Fruit fly (Drosophila melanogaster) whole organism, pupa: ENCODE results near the gene HisCl1.

Experiments used
- CG10348 ChIP-seq: fragments of 200-800 bp; sonication (Bioruptor generic); IDR thresholded peaks from 2 replicates; pipeline ENCODE4 v1.3.6; 2022; ENCODE audit warnings: missing biosample characterization, missing genetic modification characterization
- CG12605 ChIP-seq: fragments of 200-800 bp; sonication (Bioruptor generic); IDR thresholded peaks from 2 replicates; pipeline ENCODE4 v1.3.6; 2022; ENCODE audit warnings: missing biosample characterization, missing genetic modification characterization
- CG13204 ChIP-seq: fragments of 200-800 bp; sonication (Bioruptor generic); optimal IDR thresholded peaks from 2 replicates; lab custom pipeline; 2018; ENCODE audit warnings: missing biosample characterization, mild to moderate bottlenecking, missing genetic modification characterization, moderate library complexity
- CG14655 ChIP-seq: fragments of 200-800 bp; sonication (Bioruptor generic); optimal IDR thresholded peaks from 3 replicates; lab custom pipeline; 2017; ENCODE audit warnings: mild to moderate bottlenecking, missing biosample characterization, missing genetic modification reagents, missing genetic modification characterization
- CG15710 ChIP-seq: fragments of 200-800 bp; sonication (Bioruptor generic); optimal IDR thresholded peaks from 2 replicates; lab custom pipeline; 2018; ENCODE audit warnings: missing biosample characterization, mild to moderate bottlenecking, missing genetic modification characterization, moderate library complexity
- CG17806 ChIP-seq: fragments of 200-800 bp; sonication (Bioruptor generic); optimal IDR thresholded peaks from 2 replicates; lab custom pipeline; 2018; ENCODE audit warnings: missing biosample characterization, mild to moderate bottlenecking, missing genetic modification characterization, moderate library complexity
- CG32121 ChIP-seq: fragments of 200-800 bp; sonication (Bioruptor generic); IDR thresholded peaks from 2 replicates; pipeline ENCODE4 v1.3.6; 2022; ENCODE audit warnings: missing biosample characterization, missing genetic modification characterization
- CG34367 ChIP-seq: fragments of 200-800 bp; sonication (Bioruptor generic); optimal IDR thresholded peaks from 2 replicates; lab custom pipeline; 2018; ENCODE audit warnings: missing biosample characterization, mild to moderate bottlenecking, missing genetic modification characterization
- CG4496 ChIP-seq: fragments of 200-800 bp; sonication (Bioruptor generic); IDR thresholded peaks from 3 replicates; pipeline ENCODE4 v1.3.6; 2022; ENCODE audit warnings: missing biosample characterization, missing genetic modification characterization
- CG8159 ChIP-seq: fragments of 200-800 bp; sonication (Bioruptor generic); optimal IDR thresholded peaks from 3 replicates; lab custom pipeline; 2018; ENCODE audit warnings: missing biosample characterization, mild to moderate bottlenecking, missing genetic modification characterization, moderate library complexity
- CG8301 ChIP-seq: fragments of 200-800 bp; sonication (Bioruptor generic); optimal IDR thresholded peaks from 2 replicates; lab custom pipeline; 2018; ENCODE audit warnings: missing biosample characterization, mild to moderate bottlenecking, missing genetic modification characterization
- CG9948 ChIP-seq: fragments of 200-800 bp; sonication (Bioruptor generic); optimal IDR thresholded peaks from 2 replicates; lab custom pipeline; 2018; ENCODE audit warnings: missing biosample characterization, mild to moderate bottlenecking, missing genetic modification characterization, moderate library complexity
- D1 ChIP-seq: fragments of 200-800 bp; sonication (Bioruptor generic); optimal IDR thresholded peaks from 2 replicates; lab custom pipeline; 2018; ENCODE audit warnings: missing biosample characterization, mild to moderate bottlenecking, missing genetic modification characterization, moderate library complexity
- EcR ChIP-seq: fragments of 200-800 bp; sonication (Bioruptor generic); optimal IDR thresholded peaks from 3 replicates; lab custom pipeline; 2019; ENCODE audit warnings: missing biosample characterization, missing genetic modification characterization, mild to moderate bottlenecking, moderate library complexity, missing genetic modification reagents
- Ets98B ChIP-seq: fragments of 200-800 bp; sonication (Bioruptor generic); IDR thresholded peaks from 2 replicates; pipeline ENCODE4 v1.3.6; 2022; ENCODE audit warnings: missing biosample characterization, missing genetic modification characterization
- Pif1A ChIP-seq: fragments of 200-800 bp; sonication (Bioruptor generic); optimal IDR thresholded peaks from 3 replicates; lab custom pipeline; 2016; ENCODE audit warnings: missing biosample characterization, missing genetic modification characterization
- Pif1B ChIP-seq: fragments of 200-800 bp; sonication (Bioruptor generic); optimal IDR thresholded peaks from 3 replicates; lab custom pipeline; 2016; ENCODE audit warnings: missing biosample characterization, missing genetic modification characterization
- Snoo ChIP-seq: fragments of 200-800 bp; sonication (Bioruptor generic); optimal IDR thresholded peaks from 3 replicates; lab custom pipeline; 2017; ENCODE audit warnings: missing biosample characterization, mild to moderate bottlenecking, missing genetic modification characterization, inconsistent platforms
- fd96Ca ChIP-seq: fragments of 200-800 bp; sonication (Bioruptor generic); IDR thresholded peaks from 3 replicates; pipeline ENCODE4 v1.3.6; 2022; ENCODE audit warnings: missing biosample characterization, missing genetic modification characterization
- gl ChIP-seq: fragments of 200-800 bp; sonication (Bioruptor generic); optimal IDR thresholded peaks from 2 replicates; lab custom pipeline; 2018; ENCODE audit warnings: missing biosample characterization, mild to moderate bottlenecking, missing genetic modification characterization
- rn ChIP-seq: fragments of 200-800 bp; sonication (Bioruptor generic); IDR thresholded peaks from 2 replicates; pipeline ENCODE4 v1.3.6; 2022; ENCODE audit warnings: missing biosample characterization, missing genetic modification characterization

The HisCl1 gene

DNA sequence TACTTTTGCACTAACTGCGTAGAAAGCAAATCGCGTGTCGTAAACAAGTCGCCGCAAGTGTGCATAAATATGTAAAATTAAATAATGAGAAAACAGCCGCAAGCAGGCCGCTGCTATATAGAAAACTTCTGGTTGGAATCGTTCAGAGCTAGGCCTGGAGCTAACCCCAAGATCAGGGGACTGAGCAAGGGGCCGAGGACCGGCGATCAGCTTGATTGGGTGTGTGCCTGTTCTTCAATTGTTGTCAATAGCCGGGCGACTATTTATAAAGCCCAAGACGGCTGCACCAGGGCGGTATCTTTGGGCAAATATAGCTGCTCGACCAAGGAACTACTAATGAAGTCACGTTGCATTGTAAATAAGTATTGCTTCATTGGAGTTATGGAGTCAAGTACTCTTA is 30.2 kb upstream of the HisCl1 start:
- TF ChIP-seq rn (GFP tag; lab: Robert Waterston, UW) (no peak), EcR (GFP tag; lab: Kevin White, UChicago) (peak; percentile 30), CG34367 (tag; lab: Kevin White, UChicago) (no peak), CG8301 (tag; lab: Kevin White, UChicago) (no peak), CG14655 (GFP tag; lab: Kevin White, UChicago) (no peak), CG13204 (GFP tag; lab: Kevin White, UChicago) (no peak), fd96Ca (GFP tag; lab: Robert Waterston, UW) (no peak)

DNA sequence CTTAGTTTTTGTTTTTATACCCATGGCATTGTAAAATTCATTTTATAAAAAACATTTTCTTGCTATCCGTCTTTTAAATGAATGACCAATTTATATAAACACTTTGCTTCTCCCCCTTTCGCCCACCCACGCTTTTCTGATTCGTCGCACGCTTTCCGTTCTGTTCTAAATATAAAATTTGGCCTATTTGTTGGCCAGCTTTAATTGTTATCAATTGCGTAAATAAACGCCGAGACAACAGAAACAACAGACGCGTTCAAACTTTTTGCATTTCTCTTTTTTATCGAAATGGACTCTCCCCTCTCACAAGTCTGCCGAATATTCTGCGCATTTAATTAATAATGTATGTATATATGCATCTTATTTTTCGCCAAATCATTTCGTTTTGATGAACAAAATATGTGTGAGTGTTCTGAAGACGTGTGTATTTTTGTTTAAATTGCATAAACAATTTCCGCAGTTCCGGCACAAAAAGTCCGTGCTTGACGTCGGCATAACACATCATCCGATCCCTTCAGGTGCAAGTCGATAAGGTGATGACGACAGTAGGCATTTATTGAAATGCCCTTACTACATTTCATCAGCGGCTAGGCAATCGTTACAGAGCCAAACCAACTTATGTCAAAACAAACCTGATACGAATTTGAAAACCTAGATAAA is 29.6 kb upstream of the HisCl1 start:
- TF ChIP-seq CG10348 (GFP tag; lab: Robert Waterston, UW) (no peak), EcR (GFP tag; lab: Kevin White, UChicago) (no peak), Snoo (tag; lab: Kevin White, UChicago) (no peak), fd96Ca (GFP tag; lab: Robert Waterston, UW) (no peak), CG15710 (tag; lab: Kevin White, UChicago) (no peak), CG17806 (tag; lab: Kevin White, UChicago) (no peak), CG4496 (no peak), CG13204 (GFP tag; lab: Kevin White, UChicago) (no peak), CG12605 (GFP tag; lab: Robert Waterston, UW) (no peak), CG32121 (GFP tag; lab: Robert Waterston, UW) (no peak), CG34367 (tag; lab: Kevin White, UChicago) (no peak), Pif1B (GFP tag; lab: Kevin White, UChicago) (no peak)
- TF ChIP-seq, all 21 proteins: peak for 0

DNA sequence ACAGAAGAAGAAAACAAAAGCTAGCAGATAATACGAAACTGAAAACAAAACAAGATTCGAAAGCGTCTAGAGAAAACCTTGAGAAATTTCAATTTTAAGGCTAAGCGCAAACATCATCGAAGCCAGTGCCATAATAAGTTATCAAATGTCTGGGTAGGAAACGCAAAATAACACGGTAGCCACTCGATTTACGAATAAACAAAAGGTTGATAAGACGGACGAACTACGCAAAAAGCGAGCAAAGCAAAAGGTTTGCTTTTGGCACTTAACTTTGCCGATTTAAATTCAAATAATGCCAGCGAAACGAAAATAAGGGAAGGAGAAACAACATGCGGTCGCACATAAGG is 28.8 kb upstream of the HisCl1 start:
- TF ChIP-seq fd96Ca (GFP tag; lab: Robert Waterston, UW) (no peak), CG12605 (GFP tag; lab: Robert Waterston, UW) (no peak), CG8301 (tag; lab: Kevin White, UChicago) (no peak), Pif1B (GFP tag; lab: Kevin White, UChicago) (no peak), CG34367 (tag; lab: Kevin White, UChicago) (no peak), CG15710 (tag; lab: Kevin White, UChicago) (no peak), CG14655 (GFP tag; lab: Kevin White, UChicago) (no peak), CG9948 (tag; lab: Kevin White, UChicago) (no peak), CG17806 (tag; lab: Kevin White, UChicago) (no peak), EcR (GFP tag; lab: Kevin White, UChicago) (no peak), CG4496 (no peak), CG8159 (tag; lab: Kevin White, UChicago) (no peak), Snoo (tag; lab: Kevin White, UChicago) (no peak), Pif1A (GFP tag; lab: Kevin White, UChicago) (no peak)

DNA sequence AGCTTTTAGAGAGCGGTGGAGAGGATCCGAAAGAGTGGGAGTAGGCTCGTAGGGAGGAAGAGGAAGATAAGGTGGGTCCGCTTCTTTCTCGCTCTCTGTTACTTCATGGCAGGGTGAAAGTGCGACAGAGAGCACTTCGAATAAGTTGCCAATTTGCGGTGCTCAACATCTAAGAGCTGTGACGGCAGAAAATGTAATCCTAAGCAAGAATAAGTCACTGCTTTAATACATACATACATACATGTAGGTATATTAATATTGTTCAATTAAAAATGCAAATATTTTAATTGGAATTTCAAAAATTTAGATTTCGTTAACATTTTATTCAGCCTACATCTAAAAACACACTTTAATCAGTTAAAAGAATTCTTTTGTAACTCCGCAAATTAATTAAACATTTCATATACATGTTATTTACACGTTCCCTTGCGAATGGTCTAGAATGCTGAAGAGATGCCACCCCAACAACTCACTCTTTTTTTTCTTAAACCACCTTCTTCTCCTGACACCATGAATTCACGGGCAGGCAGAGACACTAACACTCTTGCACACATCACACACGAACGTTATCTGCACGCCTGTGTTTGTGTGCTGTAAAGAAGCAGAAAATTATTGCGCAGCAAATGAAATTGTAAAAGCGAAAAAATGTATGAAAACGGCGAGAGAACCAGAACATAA is 28.3 kb upstream of the HisCl1 start:
- peak; percentile 32 for TF ChIP-seq D1
- no peak for TF ChIP-seq EcR (GFP tag; lab: Kevin White, UChicago)
- TF ChIP-seq rn (GFP tag; lab: Robert Waterston, UW): no peak
- peak; percentile 23 for TF ChIP-seq CG8301 (tag; lab: Kevin White, UChicago)
- peak; percentile 28 for TF ChIP-seq CG13204 (GFP tag; lab: Kevin White, UChicago)
- TF ChIP-seq CG8159 (tag; lab: Kevin White, UChicago): peak; percentile 53
- TF ChIP-seq gl: no peak
- no peak for TF ChIP-seq CG4496
- TF ChIP-seq CG17806 (tag; lab: Kevin White, UChicago): no peak
- peak; percentile 4 for TF ChIP-seq Snoo (tag; lab: Kevin White, UChicago)
- TF ChIP-seq CG32121 (GFP tag; lab: Robert Waterston, UW): no peak
- no peak for TF ChIP-seq CG34367 (tag; lab: Kevin White, UChicago)
- no peak for TF ChIP-seq fd96Ca (GFP tag; lab: Robert Waterston, UW)
- TF ChIP-seq CG9948 (tag; lab: Kevin White, UChicago): no peak
- TF ChIP-seq CG15710 (tag; lab: Kevin White, UChicago): peak; percentile 15
- no peak for TF ChIP-seq CG12605 (GFP tag; lab: Robert Waterston, UW)
- TF ChIP-seq CG14655 (GFP tag; lab: Kevin White, UChicago): peak; percentile 9
- no peak for TF ChIP-seq CG10348 (GFP tag; lab: Robert Waterston, UW)
- TF ChIP-seq Ets98B (GFP tag; lab: Robert Waterston, UW): no peak
- TF ChIP-seq Pif1A (GFP tag; lab: Kevin White, UChicago): peak; percentile 37
- TF ChIP-seq Pif1B (GFP tag; lab: Kevin White, UChicago): peak; percentile 40

DNA sequence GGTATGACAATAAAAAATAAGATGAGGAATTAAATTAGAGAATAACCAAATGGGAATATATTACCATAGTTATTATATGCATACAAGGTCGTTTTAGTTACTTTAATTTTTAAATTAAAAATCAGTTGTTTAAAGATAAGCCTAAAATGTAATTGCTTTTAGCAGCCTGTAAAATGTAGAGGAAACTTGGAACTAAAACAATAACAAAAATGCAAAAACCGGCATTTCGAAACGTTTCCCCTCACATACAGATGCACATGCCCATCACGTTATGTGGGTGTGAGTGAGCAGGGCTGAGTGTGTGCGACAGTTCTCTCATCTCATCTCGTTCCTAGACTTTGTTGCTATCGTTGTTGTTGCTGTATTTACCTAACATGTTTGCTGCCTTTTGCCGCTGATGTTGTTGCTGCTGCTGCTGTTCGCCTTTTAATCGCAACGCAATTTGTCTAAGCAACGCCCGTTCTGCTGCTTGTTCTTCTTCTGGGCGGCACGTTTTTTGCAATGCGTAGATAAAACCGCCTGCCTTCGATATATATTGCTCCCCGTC is 27.7 kb upstream of the HisCl1 start:
- no peak for TF ChIP-seq gl
- TF ChIP-seq CG15710 (tag; lab: Kevin White, UChicago): no peak
- no peak for TF ChIP-seq CG9948 (tag; lab: Kevin White, UChicago)
- TF ChIP-seq EcR (GFP tag; lab: Kevin White, UChicago): no peak
- TF ChIP-seq CG14655 (GFP tag; lab: Kevin White, UChicago): no peak
- no peak for TF ChIP-seq rn (GFP tag; lab: Robert Waterston, UW)
- no peak for TF ChIP-seq CG10348 (GFP tag; lab: Robert Waterston, UW)
- TF ChIP-seq CG34367 (tag; lab: Kevin White, UChicago): no peak
- no peak for TF ChIP-seq Pif1A (GFP tag; lab: Kevin White, UChicago)
- TF ChIP-seq CG4496: no peak
- no peak for TF ChIP-seq CG12605 (GFP tag; lab: Robert Waterston, UW)
- TF ChIP-seq Snoo (tag; lab: Kevin White, UChicago): no peak
- no peak for TF ChIP-seq CG8159 (tag; lab: Kevin White, UChicago)
- TF ChIP-seq Pif1B (GFP tag; lab: Kevin White, UChicago): no peak
- no peak for TF ChIP-seq CG8301 (tag; lab: Kevin White, UChicago)
- TF ChIP-seq Ets98B (GFP tag; lab: Robert Waterston, UW): no peak
- TF ChIP-seq CG13204 (GFP tag; lab: Kevin White, UChicago): no peak
- TF ChIP-seq, all 21 proteins: peak for 0
